Worm (Caenorhabditis elegans): Measurements from ENCODE around the gene R07D5.2.

DNA sequence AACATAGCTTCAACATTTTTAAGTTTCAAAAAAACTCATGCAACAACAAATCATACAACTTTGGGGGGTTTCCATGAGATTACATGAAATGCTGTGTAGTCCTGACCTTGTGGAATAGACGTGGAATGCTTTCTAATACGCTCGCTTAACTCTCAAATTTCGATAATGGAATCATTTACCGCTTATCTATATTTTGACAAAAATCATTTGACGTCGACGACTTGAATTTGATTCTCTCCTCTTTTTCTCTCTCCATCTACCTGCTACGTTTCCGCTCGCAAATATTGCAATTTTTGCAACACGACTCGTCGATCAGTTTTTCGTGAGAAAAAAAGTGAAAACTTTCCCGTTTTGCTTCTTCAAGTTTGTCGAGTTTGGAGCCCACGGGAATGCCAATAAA lies 27.3 kb downstream of the R07D5.2 start, which contains the start of gene flr-4:
- TF ChIP-seq ttx-3 (tag; optimal IDR thresholded peaks at IDR 0.05) (no peak), fkh-10 (GFP tag; optimal IDR thresholded peaks at IDR 0.05) (no peak), elt-2 (tag; optimal IDR thresholded peaks at IDR 0.05) (no peak), tbx-2 (tag; optimal IDR thresholded peaks at IDR 0.05) (no peak), F13H6.1 (tag; optimal IDR thresholded peaks at IDR 0.05) (no peak), ets-4 (tag; optimal IDR thresholded peaks at IDR 0.05) (no peak), ama-1 (optimal IDR thresholded peaks at IDR 0.05) (no peak), npax-4 (tag; optimal IDR thresholded peaks at IDR 0.05) (no peak)

All from whole organism, late embryonic.